Worm (Caenorhabditis elegans): Measurements from ENCODE around the gene die-1.

DNA sequence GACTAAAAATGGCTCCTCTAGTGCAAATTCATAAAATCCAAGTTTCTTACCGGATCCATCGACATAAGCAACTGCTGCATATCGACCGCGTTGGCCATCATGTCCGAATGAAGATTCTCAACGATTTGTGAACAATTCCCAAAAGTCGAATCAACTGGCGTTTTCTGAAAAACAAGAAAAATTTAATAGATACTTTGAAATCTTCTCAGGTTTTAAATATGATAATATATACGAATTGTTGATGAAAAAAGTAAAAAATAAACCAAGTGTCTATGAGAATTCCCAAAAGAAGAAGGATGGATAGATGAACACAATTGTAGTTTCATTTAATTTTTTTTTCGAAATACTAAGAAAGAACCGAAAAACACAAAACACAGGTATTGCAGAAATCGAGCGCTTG, at the start of gene die-1:
- TF ChIP-seq nhr-12 (tag; optimal IDR thresholded peaks at IDR 0.05), result no peak
- TF ChIP-seq unc-62 (GFP tag; optimal IDR thresholded peaks at IDR 0.05), result no peak
- TF ChIP-seq lin-15B (tag; optimal IDR thresholded peaks at IDR 0.05), result no peak
- no peak for TF ChIP-seq mdl-1 (tag; optimal IDR thresholded peaks at IDR 0.05)
- TF ChIP-seq elt-1 (tag; optimal IDR thresholded peaks at IDR 0.05), result no peak

Measured in whole organism, L3 larva.